Worm (Caenorhabditis elegans): ENCODE measurements around the gene gba-4.
A peak's percentile ranks its signal among the peaks of the same experiment; 100 is the strongest.

The gba-4 gene

ce11 chrIV:5367899-5368298 is 17.2 kb upstream of the gba-4 start:
- TF ChIP-seq ama-1 (optimal IDR thresholded peaks at IDR 0.05) (peak; percentile 50), ztf-11 (tag; optimal IDR thresholded peaks at IDR 0.05) (no peak)

DNA sequence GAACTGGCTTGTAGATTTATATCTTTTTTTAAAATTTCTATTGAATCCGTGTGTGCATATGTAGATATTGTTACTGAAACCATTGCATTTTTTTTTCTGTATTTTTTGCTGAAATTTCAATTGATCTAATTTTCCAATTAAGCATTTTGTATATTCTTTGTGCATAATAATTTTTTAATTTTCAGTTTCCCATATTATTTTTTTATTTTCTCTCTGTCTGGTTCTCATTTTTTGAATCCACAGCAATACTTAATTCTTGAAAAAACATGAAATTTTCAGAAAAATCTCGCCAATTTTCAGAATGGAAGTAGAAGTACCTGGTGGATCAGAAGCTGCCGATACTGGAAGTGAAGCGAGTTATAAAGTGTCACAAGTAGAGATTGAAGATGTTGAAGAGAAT is 15.9 kb upstream of the gba-4 start, which contains the start of gene sand-1:
Gene sand-1, plus strand, starts transcription at position 301 of the 400 bp plus-strand sequence.
- TF ChIP-seq skn-1 (tag; optimal IDR thresholded peaks at IDR 0.05) = no peak
- TF ChIP-seq elt-1 (tag; optimal IDR thresholded peaks at IDR 0.05) = no peak
- no peak for TF ChIP-seq unc-62 (GFP tag; optimal IDR thresholded peaks at IDR 0.05)
- no peak for TF ChIP-seq fos-1 (tag; optimal IDR thresholded peaks at IDR 0.05)
- no peak for TF ChIP-seq lin-15B (tag; optimal IDR thresholded peaks at IDR 0.05)
- TF ChIP-seq fkh-2 (tag; optimal IDR thresholded peaks at IDR 0.05) = no peak
- TF ChIP-seq nhr-25 (tag; optimal IDR thresholded peaks at IDR 0.05) = no peak
- no peak for TF ChIP-seq nhr-77 (tag; optimal IDR thresholded peaks at IDR 0.05)
- no peak for TF ChIP-seq daf-12 (tag; optimal IDR thresholded peaks at IDR 0.05)
- TF ChIP-seq aly-2 (tag; optimal IDR thresholded peaks at IDR 0.05) = no peak
- TF ChIP-seq unc-39 (tag; optimal IDR thresholded peaks at IDR 0.05) = no peak
- no peak for TF ChIP-seq pqm-1 (tag; optimal IDR thresholded peaks at IDR 0.05)
- TF ChIP-seq egl-27 (tag; optimal IDR thresholded peaks at IDR 0.05) = no peak
- no peak for TF ChIP-seq nhr-237 (tag; optimal IDR thresholded peaks at IDR 0.05)
- no peak for TF ChIP-seq ceh-82 (tag; optimal IDR thresholded peaks at IDR 0.05)
- no peak for TF ChIP-seq nhr-43 (tag; optimal IDR thresholded peaks at IDR 0.05; ENCODE audit: poor library complexity, severe bottlenecking)
- TF ChIP-seq ztf-11 (tag; optimal IDR thresholded peaks at IDR 0.05) = no peak
- no peak for TF ChIP-seq sea-2 (GFP tag; optimal IDR thresholded peaks at IDR 0.05)

ce11 chrIV:5364135-5364609 is 13.5 kb upstream of the gba-4 start, which contains the start of the genes hda-6 and F41H10.4:
Gene hda-6 (minus strand): TSS chrIV:5364306.
Gene F41H10.4 (plus strand): TSS chrIV:5364559.
- no peak for TF ChIP-seq tbx-2 (tag; optimal IDR thresholded peaks at IDR 0.05)
- peak; percentile 93 for TF ChIP-seq lin-15B (tag; optimal IDR thresholded peaks at IDR 0.05)
- TF ChIP-seq snpc-4 (tag; optimal IDR thresholded peaks at IDR 0.05) = peak; percentile 92
- TF ChIP-seq lin-39 (tag; optimal IDR thresholded peaks at IDR 0.05) = peak; percentile 33
- TF ChIP-seq nhr-11 (tag; optimal IDR thresholded peaks at IDR 0.05) = no peak
- no peak for TF ChIP-seq ztf-4 (tag; optimal IDR thresholded peaks at IDR 0.05)
- peak; percentile 75 for TF ChIP-seq pha-4 (tag; optimal IDR thresholded peaks at IDR 0.05)
- TF ChIP-seq egl-5 (tag; optimal IDR thresholded peaks at IDR 0.05) = peak; percentile 73
- TF ChIP-seq nhr-43 (tag; optimal IDR thresholded peaks at IDR 0.05; ENCODE audit: poor library complexity, severe bottlenecking) = peak; percentile 85
- TF ChIP-seq nfya-1 (tag; optimal IDR thresholded peaks at IDR 0.05; ENCODE audit: insufficient read depth) = peak; percentile 75
- peak; percentile 28 for TF ChIP-seq elt-2 (tag; optimal IDR thresholded peaks at IDR 0.05)
- TF ChIP-seq nhr-25 (tag; optimal IDR thresholded peaks at IDR 0.05) = peak; percentile 97
- peak; percentile 75 for TF ChIP-seq nhr-23 (tag; optimal IDR thresholded peaks at IDR 0.05)
- TF ChIP-seq skn-1 (tag; optimal IDR thresholded peaks at IDR 0.05) = peak; percentile 9

ce11 chrIV:5360533-5360932 is 9.8 kb upstream of the gba-4 start, which contains the start of gene F41H10.5:
Gene F41H10.5 (plus strand): TSS chrIV:5360907.
- TF ChIP-seq nfya-1 (tag; optimal IDR thresholded peaks at IDR 0.05; ENCODE audit: insufficient read depth) (peak; percentile 89), ama-1 (optimal IDR thresholded peaks at IDR 0.05) (no peak), nhr-28 (tag; optimal IDR thresholded peaks at IDR 0.05) (no peak)

DNA sequence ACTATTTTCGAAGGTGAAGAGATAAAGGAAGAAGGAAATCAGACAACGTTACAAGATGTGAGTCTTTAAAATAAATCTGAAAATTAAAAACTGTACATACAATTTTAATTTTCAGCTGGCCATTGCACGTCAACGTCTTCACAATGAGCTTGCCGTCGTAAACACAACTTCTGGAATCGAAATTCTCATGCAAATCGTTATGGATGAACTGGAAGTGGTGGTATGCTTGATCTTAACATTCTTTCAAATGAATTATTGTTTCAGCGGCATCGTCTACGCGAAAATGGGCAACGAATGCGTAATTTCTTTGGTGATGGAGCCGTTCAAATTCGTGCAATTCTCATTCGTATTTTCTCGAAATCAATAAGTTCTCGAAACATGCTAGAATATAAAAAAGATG is 3.9 kb upstream of the gba-4 start:
- TF ChIP-seq jun-1 (tag; optimal IDR thresholded peaks at IDR 0.05) = no peak
- no peak for TF ChIP-seq nhr-77 (tag; optimal IDR thresholded peaks at IDR 0.05)
- no peak for TF ChIP-seq mml-1 (tag; optimal IDR thresholded peaks at IDR 0.05)
- no peak for TF ChIP-seq daf-12 (tag; optimal IDR thresholded peaks at IDR 0.05)
- TF ChIP-seq pqm-1 (tag; optimal IDR thresholded peaks at IDR 0.05) = no peak
- no peak for TF ChIP-seq ceh-16 (tag; optimal IDR thresholded peaks at IDR 0.05)
- TF ChIP-seq fkh-2 (tag; optimal IDR thresholded peaks at IDR 0.05) = no peak
- TF ChIP-seq nhr-12 (tag; optimal IDR thresholded peaks at IDR 0.05) = no peak
- TF ChIP-seq ama-1 (optimal IDR thresholded peaks at IDR 0.05) = no peak
- TF ChIP-seq eor-1 (tag; optimal IDR thresholded peaks at IDR 0.05) = no peak
- TF ChIP-seq zag-1 (tag; optimal IDR thresholded peaks at IDR 0.05) = no peak
- no peak for TF ChIP-seq egl-5 (tag; optimal IDR thresholded peaks at IDR 0.05)

Data from whole organism, L3 larva.